Worm (Caenorhabditis elegans) whole organism, young adult: ENCODE measurements around the gene F21C10.10.

ENCODE experiments used
- ama-1 ChIP-seq, 3 experiments: fragments of 150-350 bp in 1 of 3; sonication (generic microtip) in 2 of 3; optimal IDR thresholded peaks; 2 replicates each; lab custom pipeline; 2014 to 2018; ENCODE audit warnings: missing biosample characterization in 2 of 3, missing genetic modification characterization in 2 of 3, missing genetic modification reagents in 2 of 3
- ccch-3 ChIP-seq: fragments of 200-800 bp; sonication (Bioruptor generic); optimal IDR thresholded peaks from 2 replicates; lab custom pipeline; 2018; ENCODE audit warnings: mild to moderate bottlenecking, missing genetic modification characterization, missing compliant biosample characterization
- dpff-1 ChIP-seq: sonication (generic microtip); optimal IDR thresholded peaks from 2 replicates; lab custom pipeline; 2017; ENCODE audit warnings: mild to moderate bottlenecking, missing genetic modification characterization, missing compliant biosample characterization

- no peak for TF ChIP-seq ccch-3 (GFP tag; lab: Kevin White, UChicago)
- no peak for TF ChIP-seq ama-1 (optimal IDR thresholded peaks at IDR 0.05; lab: Kevin White, UChicago)
- TF ChIP-seq ama-1 (GFP tag; optimal IDR thresholded peaks at IDR 0.05; lab: Kevin White, UChicago): no peak
- no peak for TF ChIP-seq dpff-1 (tag; lab: Kevin White, UChicago)
These were observed 30.2 kb upstream of the F21C10.10 start for ce11 chrV:9065915-9066314.
